Worm (Caenorhabditis elegans): ENCODE measurements around the gene ndc-80.

- TF ChIP-seq T20F7.1 (GFP tag; optimal IDR thresholded peaks at IDR 0.05) (no peak), hmg-1.1 (GFP tag; IDR thresholded peaks at IDR 0.05) (no peak), F49E8.2 (tag; optimal IDR thresholded peaks at IDR 0.05; ENCODE audit: borderline replicate concordance) (no peak), pha-4 (GFP tag; IDR thresholded peaks at IDR 0.05) (no peak), pha-4 (tag; optimal IDR thresholded peaks at IDR 0.05) (no peak), D1046.2 (GFP tag; IDR thresholded peaks at IDR 0.05) (no peak), unc-62 (GFP tag; optimal IDR thresholded peaks at IDR 0.05 in 1 of 2) (no peak), unc-62 (tag; optimal IDR thresholded peaks at IDR 0.05) (no peak), nhr-237 (tag; optimal IDR thresholded peaks at IDR 0.05) (no peak), ztf-11 (tag; optimal IDR thresholded peaks at IDR 0.05) (no peak), pqm-1 (tag; optimal IDR thresholded peaks at IDR 0.05) (no peak), unc-130 (GFP tag; optimal IDR thresholded peaks at IDR 0.05) (no peak), fkh-10 (GFP tag; optimal IDR thresholded peaks at IDR 0.05) (no peak), F26F4.8 (GFP tag; conservative IDR thresholded peaks at IDR 0.05) (no peak), ceh-44 (GFP tag; IDR thresholded peaks at IDR 0.05) (no peak)
These were observed 26.6 kb downstream of the ndc-80 start, which contains the start of gene nsph-3.2 for ce11 chrIV:10112570-10112969.
